Worm (Caenorhabditis elegans) whole organism, young adult: Measurements from ENCODE around the gene ogr-2.
A peak's percentile ranks its signal among the peaks of the same experiment; 100 is the strongest.

Experiments used
- B0336.3 ChIP-seq: fragments of 200-800 bp; sonication (Bioruptor generic); IDR thresholded peaks from 2 replicates; pipeline ENCODE4 v1.3.6; 2022; ENCODE audit warnings: missing genetic modification characterization, missing compliant biosample characterization
- F49E8.2 ChIP-seq: sonication (generic microtip); optimal IDR thresholded peaks from 3 replicates; lab custom pipeline; 2017; ENCODE audit warnings: missing genetic modification characterization, mild to moderate bottlenecking, missing compliant biosample characterization, antibody characterized with exemption, moderate library complexity; ENCODE audit not compliant: insufficient read depth
- F52B5.7 ChIP-seq: sonication (generic microtip); optimal IDR thresholded peaks from 2 replicates; lab custom pipeline; 2016; ENCODE audit warnings: mild to moderate bottlenecking, missing genetic modification characterization, missing compliant biosample characterization
- T26A5.8 ChIP-seq: sonication (generic microtip); optimal IDR thresholded peaks from 2 replicates; lab custom pipeline; 2016; ENCODE audit warnings: missing genetic modification characterization, missing compliant biosample characterization
- aptf-2 ChIP-seq: fragments of 200-800 bp; sonication (Bioruptor generic); conservative IDR thresholded peaks from 2 replicates; pipeline ENCODE4 v1.3.6; 2022; ENCODE audit warnings: missing genetic modification reagents, missing genetic modification characterization, missing compliant biosample characterization
- aptf-3 ChIP-seq: fragments of 200-800 bp; sonication (Bioruptor generic); IDR thresholded peaks from 2 replicates; pipeline ENCODE4 v1.3.6; 2022; ENCODE audit warnings: missing genetic modification characterization, missing compliant biosample characterization
- attf-6 ChIP-seq: fragments of 200-800 bp; sonication (Bioruptor generic); IDR thresholded peaks from 2 replicates; pipeline ENCODE4 v1.3.6; 2022; ENCODE audit warnings: missing genetic modification reagents, missing genetic modification characterization, missing compliant biosample characterization
- bed-2 ChIP-seq: fragments of 200-800 bp; sonication (Bioruptor generic); IDR thresholded peaks from 2 replicates; pipeline ENCODE4 v1.3.6; 2022; ENCODE audit warnings: missing genetic modification reagents, missing genetic modification characterization, missing compliant biosample characterization
- cebp-1 ChIP-seq, 2 experiments: fragments of 200-800 bp in 1 of 2; sonication (Bioruptor generic) in 1 of 2; sonication (generic microtip) in 1 of 2; IDR thresholded peaks in 1 of 2; optimal IDR thresholded peaks in 1 of 2; 2 replicates each; pipeline versions ENCODE4 v1.3.6 to Lab custom; 2017 to 2022; ENCODE audit warnings: missing compliant biosample characterization in 2 of 2, missing genetic modification characterization in 2 of 2, mild to moderate bottlenecking in 1 of 2, missing genetic modification reagents in 1 of 2, moderate library complexity in 1 of 2
- ceh-91 ChIP-seq: fragments of 200-800 bp; sonication (Bioruptor generic); IDR thresholded peaks from 2 replicates; pipeline ENCODE4 v1.3.6; 2022; ENCODE audit warnings: missing genetic modification reagents, missing genetic modification characterization, missing compliant biosample characterization
- efl-1 ChIP-seq: fragments of 150-350 bp; optimal IDR thresholded peaks from 2 replicates; lab custom pipeline; 2014; ENCODE audit warnings: missing biosample characterization, missing genetic modification reagents, missing genetic modification characterization
- gei-17 ChIP-seq: fragments of 200-800 bp; sonication (Bioruptor generic); optimal IDR thresholded peaks from 2 replicates; lab custom pipeline; 2018; ENCODE audit warnings: mild to moderate bottlenecking, missing genetic modification characterization, missing compliant biosample characterization
- him-1 ChIP-seq: sonication (generic microtip); optimal IDR thresholded peaks from 2 replicates; lab custom pipeline; 2016; ENCODE audit warnings: missing genotype, missing genetic modification reagents, missing genetic modification characterization, missing compliant biosample characterization
- hmg-1.2 ChIP-seq: fragments of 200-800 bp; sonication (Bioruptor generic); IDR thresholded peaks from 2 replicates; pipeline ENCODE4 v1.3.6; 2022; ENCODE audit warnings: missing genetic modification reagents, missing genetic modification characterization, missing compliant biosample characterization
- hrde-1 ChIP-seq: sonication (generic microtip); optimal IDR thresholded peaks from 2 replicates; lab custom pipeline; 2016; ENCODE audit warnings: missing genetic modification characterization, mild to moderate bottlenecking, missing compliant biosample characterization, moderate library complexity, missing genotype, missing genetic modification reagents, borderline replicate concordance
- hsf-1 ChIP-seq: fragments of 200-800 bp; sonication (Bioruptor generic); IDR thresholded peaks from 2 replicates; pipeline ENCODE4 v1.3.6; 2022; ENCODE audit warnings: missing genetic modification reagents, missing genetic modification characterization, missing compliant biosample characterization
- lag-1 ChIP-seq: fragments of 200-800 bp; sonication (Bioruptor generic); IDR thresholded peaks from 2 replicates; pipeline ENCODE4 v1.3.6; 2022; ENCODE audit warnings: missing genetic modification reagents, missing genetic modification characterization, missing compliant biosample characterization
- let-526 ChIP-seq: fragments of 200-800 bp; sonication (Bioruptor generic); IDR thresholded peaks from 2 replicates; pipeline ENCODE4 v1.3.6; 2022; ENCODE audit warnings: missing genetic modification reagents, missing genetic modification characterization, missing compliant biosample characterization
- lin-35 ChIP-seq, 3 experiments: fragments of 150-350 bp in 2 of 3; sonication (generic microtip) in 1 of 3; optimal IDR thresholded peaks; 2 replicates each; lab custom pipeline; 2014 to 2018; ENCODE audit warnings: missing biosample characterization in 3 of 3, missing genetic modification characterization in 3 of 3, missing genetic modification reagents in 3 of 3
- nfya-2 ChIP-seq: fragments of 200-800 bp; sonication (Bioruptor generic); IDR thresholded peaks from 2 replicates; pipeline ENCODE4 v1.3.6; 2022; ENCODE audit warnings: missing genetic modification reagents, missing genetic modification characterization, missing compliant biosample characterization
- nhr-179 ChIP-seq: sonication (generic microtip); optimal IDR thresholded peaks from 2 replicates; lab custom pipeline; 2016; ENCODE audit warnings: mild to moderate bottlenecking, missing genetic modification characterization, missing compliant biosample characterization
- rec-8 ChIP-seq, 2 experiments: sonication (generic microtip); optimal IDR thresholded peaks; 2 replicates each; lab custom pipeline; 2016; ENCODE audit warnings: mild to moderate bottlenecking in 2 of 2, missing genetic modification characterization in 2 of 2, missing genetic modification reagents in 2 of 2, missing genotype in 2 of 2, missing biosample characterization in 1 of 2, missing compliant biosample characterization in 1 of 2, moderate library complexity in 1 of 2
- snpc-1.3 ChIP-seq: sonication (generic microtip); optimal IDR thresholded peaks from 2 replicates; lab custom pipeline; 2017; ENCODE audit warnings: missing genetic modification characterization, mild to moderate bottlenecking, missing compliant biosample characterization, antibody characterized with exemption, moderate library complexity, missing genotype, missing genetic modification reagents; ENCODE audit not compliant: insufficient read depth
- snpc-3.4 ChIP-seq: sonication (generic microtip); optimal IDR thresholded peaks from 2 replicates; lab custom pipeline; 2017; ENCODE audit warnings: missing genetic modification characterization, mild to moderate bottlenecking, missing compliant biosample characterization, antibody characterized with exemption, moderate library complexity, missing genotype, missing genetic modification reagents
- snpc-4 ChIP-seq, 5 experiments: fragments of 150-350 bp in 1 of 5; sonication (generic microtip) in 4 of 5; optimal IDR thresholded peaks; 2 replicates each; lab custom pipeline; 2014 to 2018; ENCODE audit warnings: missing genetic modification characterization in 5 of 5, missing biosample characterization in 3 of 5, antibody characterized with exemption in 2 of 5, mild to moderate bottlenecking in 2 of 5, missing compliant biosample characterization in 2 of 5, missing genotype in 2 of 5, moderate library complexity in 2 of 5, missing genetic modification reagents in 1 of 5
- tbx-9 ChIP-seq: sonication (generic microtip); optimal IDR thresholded peaks from 2 replicates; lab custom pipeline; 2016; ENCODE audit warnings: borderline replicate concordance, missing genetic modification characterization, inconsistent platforms, missing compliant biosample characterization
- ztf-22 ChIP-seq: fragments of 200-800 bp; sonication (Bioruptor generic); optimal IDR thresholded peaks from 2 replicates; lab custom pipeline; 2018; ENCODE audit warnings: mild to moderate bottlenecking, missing genetic modification characterization, moderate library complexity, missing compliant biosample characterization

Gene ogr-2

DNA sequence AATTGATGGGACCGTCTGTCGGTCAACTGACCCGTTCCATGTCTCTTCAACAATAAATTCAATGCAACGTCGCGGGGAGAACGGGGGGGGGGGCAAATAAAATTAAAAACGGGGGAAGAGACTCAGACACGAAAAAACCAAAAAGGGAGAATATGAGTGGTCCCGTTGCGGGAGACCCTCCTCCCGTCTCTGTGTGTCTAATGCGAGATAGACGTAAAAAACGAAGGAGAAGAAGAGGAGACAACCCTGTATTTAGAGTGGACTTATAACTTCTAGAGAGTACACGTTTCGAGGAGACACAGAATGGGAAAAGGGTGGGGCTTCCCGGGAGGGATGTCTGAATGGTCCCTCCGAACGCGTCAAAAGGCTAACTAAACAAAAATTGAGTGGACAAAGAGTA, 24.5 kb downstream of the ogr-2 start:
- TF ChIP-seq attf-6 (GFP tag; lab: Robert Waterston, UW): no peak
- no peak for TF ChIP-seq bed-2 (GFP tag; lab: Robert Waterston, UW)
- TF ChIP-seq efl-1 (GFP tag; lab: Kevin White, UChicago): peak; percentile 30
- TF ChIP-seq hmg-1.2 (GFP tag; lab: Robert Waterston, UW): peak; percentile 56
- no peak for TF ChIP-seq cebp-1 (GFP tag; IDR thresholded peaks at IDR 0.05; lab: Robert Waterston, UW)
- TF ChIP-seq cebp-1 (tag; optimal IDR thresholded peaks at IDR 0.05; lab: Kevin White, UChicago): no peak
- no peak for TF ChIP-seq nfya-2 (GFP tag; lab: Robert Waterston, UW)
- TF ChIP-seq him-1 (tag; lab: Kevin White, UChicago): no peak
- TF ChIP-seq aptf-2 (GFP tag; lab: Robert Waterston, UW): peak; percentile 94

DNA sequence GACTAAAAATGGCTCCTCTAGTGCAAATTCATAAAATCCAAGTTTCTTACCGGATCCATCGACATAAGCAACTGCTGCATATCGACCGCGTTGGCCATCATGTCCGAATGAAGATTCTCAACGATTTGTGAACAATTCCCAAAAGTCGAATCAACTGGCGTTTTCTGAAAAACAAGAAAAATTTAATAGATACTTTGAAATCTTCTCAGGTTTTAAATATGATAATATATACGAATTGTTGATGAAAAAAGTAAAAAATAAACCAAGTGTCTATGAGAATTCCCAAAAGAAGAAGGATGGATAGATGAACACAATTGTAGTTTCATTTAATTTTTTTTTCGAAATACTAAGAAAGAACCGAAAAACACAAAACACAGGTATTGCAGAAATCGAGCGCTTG, 26.9 kb downstream of the ogr-2 start, which contains the start of gene die-1:
Gene die-1, minus strand, starts transcription at position 101 of the 400 bp plus-strand sequence.
- no peak for TF ChIP-seq F52B5.7 (tag; lab: Kevin White, UChicago)
- TF ChIP-seq gei-17 (GFP tag; lab: Kevin White, UChicago): no peak
- no peak for TF ChIP-seq cebp-1 (GFP tag; IDR thresholded peaks at IDR 0.05; lab: Robert Waterston, UW)
- no peak for TF ChIP-seq cebp-1 (tag; optimal IDR thresholded peaks at IDR 0.05; lab: Kevin White, UChicago)
- no peak for TF ChIP-seq ztf-22 (GFP tag; lab: Kevin White, UChicago)
- no peak for TF ChIP-seq ceh-91 (GFP tag; lab: Robert Waterston, UW)
- no peak for TF ChIP-seq lag-1 (GFP tag; lab: Robert Waterston, UW)

DNA sequence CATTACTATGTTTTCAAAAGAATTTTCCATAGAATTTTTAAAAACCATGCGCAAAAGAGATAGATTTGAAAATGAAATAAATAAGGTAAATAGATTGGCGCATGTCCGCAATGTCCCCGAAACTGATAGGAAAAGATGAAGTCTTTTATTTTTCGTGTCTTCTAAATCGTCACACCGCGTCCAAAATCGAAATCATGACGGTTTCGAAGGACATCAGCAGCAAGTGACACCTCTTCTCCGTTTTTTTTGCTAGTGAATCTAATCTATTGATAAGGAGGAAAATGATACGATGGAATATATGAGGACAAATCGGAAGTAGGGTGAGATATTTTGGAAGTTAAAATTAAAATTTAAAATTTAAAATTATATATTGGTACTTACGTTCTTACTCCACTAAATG, 33.1 kb downstream of the ogr-2 start:
- TF ChIP-seq cebp-1 (GFP tag; IDR thresholded peaks at IDR 0.05; lab: Robert Waterston, UW) (no peak), cebp-1 (tag; optimal IDR thresholded peaks at IDR 0.05; lab: Kevin White, UChicago) (no peak), aptf-3 (GFP tag; lab: Robert Waterston, UW) (no peak), lin-35 (GFP tag; optimal IDR thresholded peaks at IDR 0.05; lab: Kevin White, UChicago) (no peak)

DNA sequence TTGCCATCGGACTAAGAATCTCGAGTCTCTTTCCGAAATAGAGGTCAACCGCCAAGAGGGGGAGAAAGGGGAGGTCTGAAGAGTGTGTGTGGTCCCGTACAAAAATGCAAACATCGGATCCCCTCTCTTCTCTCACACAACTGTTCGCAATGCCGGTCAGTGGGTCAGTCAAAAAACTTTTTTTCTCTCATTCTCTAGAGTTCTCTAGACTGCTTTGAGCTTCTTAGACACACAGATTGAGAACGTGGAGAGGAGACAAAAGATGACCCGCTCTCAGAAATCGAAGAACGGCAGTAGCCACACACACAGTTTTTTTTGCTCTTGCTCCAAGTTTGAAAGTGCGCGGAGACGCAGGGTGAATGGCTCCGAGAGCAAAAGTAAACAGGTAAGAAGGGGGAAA, 34.9 kb downstream of the ogr-2 start:
- no peak for TF ChIP-seq let-526
- TF ChIP-seq F52B5.7 (tag; lab: Kevin White, UChicago): no peak
- no peak for TF ChIP-seq snpc-3.4 (tag; lab: Kevin White, UChicago)
- TF ChIP-seq rec-8 (tag; optimal IDR thresholded peaks at IDR 0.05; lab: Kevin White, UChicago): no peak
- no peak for TF ChIP-seq hrde-1 (tag; lab: Kevin White, UChicago)
- TF ChIP-seq T26A5.8 (tag; lab: Kevin White, UChicago): no peak
- TF ChIP-seq aptf-2 (GFP tag; lab: Robert Waterston, UW): no peak
- TF ChIP-seq nhr-179 (tag; lab: Kevin White, UChicago): no peak
- no peak for TF ChIP-seq tbx-9
- TF ChIP-seq F49E8.2 (tag; lab: Kevin White, UChicago): no peak
- no peak for TF ChIP-seq B0336.3 (GFP tag; lab: Robert Waterston, UW)
- no peak for TF ChIP-seq snpc-1.3 (tag; lab: Kevin White, UChicago)

DNA sequence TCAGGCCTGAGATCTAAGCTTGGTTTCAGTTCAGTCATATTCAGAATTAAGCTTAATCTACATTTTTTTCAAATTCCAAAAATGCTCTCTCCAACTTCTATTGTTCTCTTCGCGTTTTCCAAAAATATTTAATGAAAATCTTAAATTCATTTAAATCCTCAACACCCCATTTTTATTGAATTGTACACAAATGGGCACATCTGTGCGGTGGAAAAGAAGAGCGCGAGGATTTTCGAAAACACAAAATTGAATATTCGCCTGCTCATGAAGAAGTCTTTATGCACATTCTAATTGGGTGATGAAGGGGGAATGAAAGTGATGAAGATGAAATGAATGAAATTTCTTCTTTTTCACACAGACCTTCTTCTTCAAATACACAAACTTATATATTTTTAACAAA, 43.5 kb downstream of the ogr-2 start:
- 0 out of 2 replicates have a peak, but pooled peaks have one; percentile 12 for TF ChIP-seq hsf-1 (GFP tag; lab: Robert Waterston, UW)
- no peak for TF ChIP-seq snpc-4 (GFP tag; optimal IDR thresholded peaks at IDR 0.05; lab: Kevin White, UChicago)
- no peak for TF ChIP-seq snpc-4 (tag; optimal IDR thresholded peaks at IDR 0.05; lab: Kevin White, UChicago)
